Worm (Caenorhabditis elegans) whole organism, late embryonic: ENCODE measurements around the gene C01G10.4.

Experiments
- C08G9.2 ChIP-seq: sonication (generic microtip); optimal IDR thresholded peaks from 2 replicates; lab custom pipeline; 2016; ENCODE audit warnings: mild to moderate bottlenecking, missing genetic modification characterization, moderate library complexity, missing compliant biosample characterization
- C38D4.7 ChIP-seq: fragments of 200-800 bp; sonication (Bioruptor generic); optimal IDR thresholded peaks from 2 replicates; lab custom pipeline; 2018; ENCODE audit warnings: mild to moderate bottlenecking, missing genetic modification characterization, moderate library complexity, missing compliant biosample characterization
- F13H6.1 ChIP-seq: sonication (generic microtip); optimal IDR thresholded peaks from 2 replicates; lab custom pipeline; 2016; ENCODE audit warnings: missing genetic modification characterization, missing compliant biosample characterization
- K09A11.1 ChIP-seq: sonication (generic microtip); optimal IDR thresholded peaks from 2 replicates; lab custom pipeline; 2017; ENCODE audit warnings: antibody characterized with exemption, mild to moderate bottlenecking, missing genetic modification characterization, missing compliant biosample characterization; ENCODE audit not compliant: insufficient read depth
- T23F11.4 ChIP-seq: fragments of 200-800 bp; sonication (Bioruptor generic); optimal IDR thresholded peaks from 2 replicates; lab custom pipeline; 2018; ENCODE audit warnings: mild to moderate bottlenecking, missing genetic modification characterization, missing compliant biosample characterization
- Y22D7AL.16 ChIP-seq: sonication (generic microtip); optimal IDR thresholded peaks from 2 replicates; lab custom pipeline; 2016; ENCODE audit warnings: missing genetic modification characterization, missing compliant biosample characterization
- ama-1 ChIP-seq: fragments of 150-350 bp; optimal IDR thresholded peaks from 2 replicates; lab custom pipeline; 2014
- ceh-14 ChIP-seq: sonication (generic microtip); optimal IDR thresholded peaks from 2 replicates; lab custom pipeline; 2016; ENCODE audit warnings: missing genotype, missing genetic modification characterization, missing compliant biosample characterization
- ceh-24 ChIP-seq: sonication (generic microtip); optimal IDR thresholded peaks from 2 replicates; lab custom pipeline; 2016; ENCODE audit warnings: mild to moderate bottlenecking, missing genetic modification characterization, missing compliant biosample characterization
- ceh-30 ChIP-seq: fragments of 150-350 bp; optimal IDR thresholded peaks from 2 replicates; lab custom pipeline; 2014; ENCODE audit warnings: missing biosample characterization, missing genetic modification characterization
- ceh-31 ChIP-seq: sonication (generic microtip); optimal IDR thresholded peaks from 2 replicates; lab custom pipeline; 2016; ENCODE audit warnings: missing genetic modification characterization, missing compliant biosample characterization
- ceh-45 ChIP-seq: fragments of 200-800 bp; sonication (Bioruptor generic); IDR thresholded peaks from 2 replicates; pipeline ENCODE4 v1.3.6; 2022; ENCODE audit warnings: missing genetic modification reagents, missing genetic modification characterization, missing compliant biosample characterization
- ceh-48 ChIP-seq: sonication (generic microtip); optimal IDR thresholded peaks from 2 replicates; lab custom pipeline; 2016; ENCODE audit warnings: missing genetic modification characterization, inconsistent platforms, missing compliant biosample characterization
- ceh-6 ChIP-seq: fragments of 200-800 bp; sonication (Bioruptor generic); optimal IDR thresholded peaks from 2 replicates; lab custom pipeline; 2018; ENCODE audit warnings: mild to moderate bottlenecking, missing genetic modification characterization, missing compliant biosample characterization
- ceh-9 ChIP-seq: sonication (generic microtip); optimal IDR thresholded peaks from 2 replicates; lab custom pipeline; 2016; ENCODE audit warnings: mild to moderate bottlenecking, missing genetic modification characterization, inconsistent platforms, missing compliant biosample characterization
- dmd-4 ChIP-seq: sonication (generic microtip); optimal IDR thresholded peaks from 2 replicates; lab custom pipeline; 2016; ENCODE audit warnings: borderline replicate concordance, missing genetic modification characterization, missing compliant biosample characterization
- dve-1 ChIP-seq: sonication (generic microtip); optimal IDR thresholded peaks from 2 replicates; lab custom pipeline; 2017; ENCODE audit warnings: antibody characterized with exemption, mild to moderate bottlenecking, missing genetic modification characterization, missing compliant biosample characterization
- elt-2 ChIP-seq: sonication (generic microtip); optimal IDR thresholded peaks from 2 replicates; lab custom pipeline; 2016; ENCODE audit warnings: missing genetic modification reagents, missing genetic modification characterization, missing compliant biosample characterization
- elt-4 ChIP-seq: sonication (generic microtip); optimal IDR thresholded peaks from 2 replicates; lab custom pipeline; 2016; ENCODE audit warnings: missing genetic modification characterization, missing compliant biosample characterization
- eyg-1 ChIP-seq: sonication (generic microtip); optimal IDR thresholded peaks from 2 replicates; lab custom pipeline; 2016; ENCODE audit warnings: missing genotype, missing genetic modification characterization, missing compliant biosample characterization
- fax-1 ChIP-seq: sonication (generic microtip); optimal IDR thresholded peaks from 2 replicates; lab custom pipeline; 2016; ENCODE audit warnings: missing genotype, missing genetic modification characterization, missing compliant biosample characterization
- fkh-10 ChIP-seq: fragments of 150-350 bp; optimal IDR thresholded peaks from 2 replicates; lab custom pipeline; 2014; ENCODE audit warnings: missing biosample characterization, missing genetic modification reagents, missing genetic modification characterization
- gmeb-2 ChIP-seq: sonication (generic microtip); optimal IDR thresholded peaks from 2 replicates; lab custom pipeline; 2016; ENCODE audit warnings: missing genetic modification characterization, inconsistent platforms, missing compliant biosample characterization
- hlh-15 ChIP-seq: sonication (generic microtip); optimal IDR thresholded peaks from 2 replicates; lab custom pipeline; 2016; ENCODE audit warnings: missing genetic modification characterization, missing compliant biosample characterization
- hlh-30 ChIP-seq: sonication (generic microtip); optimal IDR thresholded peaks from 2 replicates; lab custom pipeline; 2017; ENCODE audit warnings: antibody characterized with exemption, missing genetic modification characterization, missing compliant biosample characterization; ENCODE audit not compliant: insufficient read depth
- hlh-6 ChIP-seq: sonication (generic microtip); optimal IDR thresholded peaks from 2 replicates; lab custom pipeline; 2016; ENCODE audit warnings: missing genotype, missing genetic modification characterization, missing compliant biosample characterization
- lim-6 ChIP-seq: sonication (generic microtip); optimal IDR thresholded peaks from 2 replicates; lab custom pipeline; 2016; ENCODE audit warnings: missing genetic modification characterization, missing compliant biosample characterization
- lin-11 ChIP-seq: fragments of 200-800 bp; sonication (Bioruptor generic); optimal IDR thresholded peaks from 2 replicates; lab custom pipeline; 2018; ENCODE audit warnings: mild to moderate bottlenecking, missing genetic modification characterization, missing compliant biosample characterization
- mec-3 ChIP-seq: sonication (generic microtip); optimal IDR thresholded peaks from 2 replicates; lab custom pipeline; 2016; ENCODE audit warnings: borderline replicate concordance, missing genetic modification characterization, missing compliant biosample characterization
- nfya-1 ChIP-seq: sonication (generic microtip); optimal IDR thresholded peaks from 2 replicates; lab custom pipeline; 2017; ENCODE audit warnings: missing genetic modification characterization, mild to moderate bottlenecking, missing compliant biosample characterization, antibody characterized with exemption, moderate library complexity
- nhr-232 ChIP-seq: sonication (generic microtip); optimal IDR thresholded peaks from 2 replicates; lab custom pipeline; 2016; ENCODE audit warnings: missing genetic modification characterization, missing compliant biosample characterization
- npax-4 ChIP-seq: sonication (generic microtip); optimal IDR thresholded peaks from 2 replicates; lab custom pipeline; 2016; ENCODE audit warnings: missing genetic modification characterization, missing compliant biosample characterization
- pat-9 ChIP-seq: fragments of 200-800 bp; sonication (Bioruptor generic); optimal IDR thresholded peaks from 2 replicates; lab custom pipeline; 2018; ENCODE audit warnings: mild to moderate bottlenecking, missing genetic modification characterization, moderate library complexity, missing compliant biosample characterization
- pax-1 ChIP-seq: fragments of 150-350 bp; optimal IDR thresholded peaks from 2 replicates; lab custom pipeline; 2014; ENCODE audit warnings: missing biosample characterization, missing genetic modification characterization
- pha-2 ChIP-seq: sonication (generic microtip); optimal IDR thresholded peaks from 2 replicates; lab custom pipeline; 2017; ENCODE audit warnings: mild to moderate bottlenecking, missing genetic modification characterization, missing compliant biosample characterization
- pha-4 ChIP-seq: fragments of 150-350 bp; optimal IDR thresholded peaks from 2 replicates; lab custom pipeline; 2018; ENCODE audit warnings: missing biosample characterization, missing genetic modification reagents, missing genetic modification characterization
- pqm-1 ChIP-seq: sonication (generic microtip); optimal IDR thresholded peaks from 2 replicates; lab custom pipeline; 2016; ENCODE audit warnings: missing genetic modification characterization, missing compliant biosample characterization
- pros-1 ChIP-seq: fragments of 150-350 bp; optimal IDR thresholded peaks from 2 replicates; lab custom pipeline; 2014; ENCODE audit warnings: missing biosample characterization, missing genetic modification reagents, missing genetic modification characterization
- ref-2 ChIP-seq: sonication (generic microtip); optimal IDR thresholded peaks from 2 replicates; lab custom pipeline; 2016; ENCODE audit warnings: missing genetic modification characterization, missing compliant biosample characterization
- rnt-1 ChIP-seq: sonication (generic microtip); optimal IDR thresholded peaks from 2 replicates; lab custom pipeline; 2016; ENCODE audit warnings: missing genetic modification characterization, missing compliant biosample characterization
- sdc-2 ChIP-seq: sonication (generic microtip); optimal IDR thresholded peaks from 2 replicates; lab custom pipeline; 2016; ENCODE audit warnings: missing genotype, missing genetic modification characterization, missing compliant biosample characterization
- sox-2 ChIP-seq: fragments of 200-800 bp; sonication (Bioruptor generic); IDR thresholded peaks from 2 replicates; pipeline ENCODE4 v1.3.6; 2022; ENCODE audit warnings: missing genetic modification reagents, missing genetic modification characterization, missing compliant biosample characterization
- tbx-2 ChIP-seq: sonication (generic microtip); optimal IDR thresholded peaks from 2 replicates; lab custom pipeline; 2016; ENCODE audit warnings: missing genetic modification characterization, missing compliant biosample characterization
- tbx-7 ChIP-seq: sonication (generic microtip); optimal IDR thresholded peaks from 2 replicates; lab custom pipeline; 2016; ENCODE audit warnings: missing genotype, missing genetic modification characterization, missing compliant biosample characterization
- ttx-3 ChIP-seq: sonication (generic microtip); optimal IDR thresholded peaks from 2 replicates; lab custom pipeline; 2016; ENCODE audit warnings: missing genetic modification reagents, missing genetic modification characterization, missing compliant biosample characterization
- unc-55 ChIP-seq: sonication (generic microtip); optimal IDR thresholded peaks from 2 replicates; lab custom pipeline; 2017; ENCODE audit warnings: missing biosample characterization, missing genetic modification reagents, missing genetic modification characterization
- unc-86 ChIP-seq: sonication (generic microtip); optimal IDR thresholded peaks from 2 replicates; lab custom pipeline; 2016; ENCODE audit warnings: missing genetic modification characterization, missing compliant biosample characterization
- zip-5 ChIP-seq: sonication (generic microtip); optimal IDR thresholded peaks from 2 replicates; lab custom pipeline; 2016; ENCODE audit warnings: missing genetic modification characterization, missing compliant biosample characterization
- ztf-16 ChIP-seq: sonication (generic microtip); optimal IDR thresholded peaks from 2 replicates; lab custom pipeline; 2017; ENCODE audit warnings: missing genetic modification characterization, missing compliant biosample characterization

C01G10.4 gene

DNA sequence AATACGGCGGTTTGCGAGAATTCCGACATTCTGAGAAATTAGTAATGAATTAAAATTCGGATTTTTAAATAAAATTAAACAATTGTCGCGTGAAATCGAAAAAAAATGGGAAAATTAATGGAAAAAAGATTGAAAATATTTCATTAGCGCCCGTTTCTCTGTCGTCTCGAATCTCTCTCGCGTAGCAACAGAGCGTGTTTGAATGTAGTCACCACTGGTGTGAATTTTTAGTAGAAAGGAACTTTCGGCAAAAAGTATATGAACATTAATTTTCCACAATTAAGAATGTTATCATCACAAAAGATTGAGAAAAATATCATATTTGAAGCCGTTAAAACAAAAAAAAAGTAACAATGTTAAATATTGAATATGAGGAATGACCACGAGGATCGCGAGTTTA lies 47.2 kb downstream of the C01G10.4 start, which contains the start of gene aipl-1 (continued):
- no peak for TF ChIP-seq tbx-7 (tag; lab: Kevin White, UChicago)
- TF ChIP-seq pax-1 (tag; lab: Kevin White, UChicago), result no peak
- TF ChIP-seq unc-55 (GFP tag; lab: Kevin White, UChicago), result peak; percentile 7
- TF ChIP-seq unc-86 (tag; lab: Kevin White, UChicago), result no peak
- peak; percentile 78 for TF ChIP-seq tbx-2
- no peak for TF ChIP-seq pros-1 (tag; lab: Kevin White, UChicago)
- TF ChIP-seq gmeb-2 (tag; lab: Kevin White, UChicago), result no peak
- no peak for TF ChIP-seq hlh-15
- no peak for TF ChIP-seq dve-1
- peak; percentile 41 for TF ChIP-seq pqm-1 (tag; lab: Kevin White, UChicago)
- TF ChIP-seq npax-4 (tag; lab: Kevin White, UChicago), result no peak
- peak; percentile 11 for TF ChIP-seq zip-5
- TF ChIP-seq T23F11.4 (GFP tag; lab: Kevin White, UChicago), result no peak
- peak; percentile 36 for TF ChIP-seq fax-1 (tag; lab: Kevin White, UChicago)
- peak; percentile 20 for TF ChIP-seq elt-2
- TF ChIP-seq rnt-1 (tag; lab: Kevin White, UChicago), result peak; percentile 47
- no peak for TF ChIP-seq sox-2 (GFP tag; lab: Robert Waterston, UW)
- TF ChIP-seq C08G9.2, result peak; percentile 53
- TF ChIP-seq ceh-9 (tag; lab: Kevin White, UChicago), result no peak
- TF ChIP-seq ceh-30 (tag; lab: Kevin White, UChicago), result no peak
- no peak for TF ChIP-seq elt-4 (tag; lab: Kevin White, UChicago)
- TF ChIP-seq pat-9 (tag; lab: Kevin White, UChicago), result no peak
- no peak for TF ChIP-seq ceh-48 (tag; lab: Kevin White, UChicago)
- TF ChIP-seq pha-2, result no peak
- TF ChIP-seq eyg-1 (tag; lab: Kevin White, UChicago), result no peak
- no peak for TF ChIP-seq sdc-2 (tag; lab: Kevin White, UChicago)
- no peak for TF ChIP-seq pha-4 (tag; lab: Kevin White, UChicago)
- TF ChIP-seq fkh-10 (GFP tag; lab: Kevin White, UChicago), result no peak
- no peak for TF ChIP-seq hlh-30 (tag; lab: Kevin White, UChicago)
- TF ChIP-seq nhr-232 (tag; lab: Kevin White, UChicago), result no peak
- no peak for TF ChIP-seq ref-2 (tag; lab: Kevin White, UChicago)
- TF ChIP-seq lin-11 (tag; lab: Kevin White, UChicago), result no peak
- no peak for TF ChIP-seq ttx-3 (tag; lab: Kevin White, UChicago)
- TF ChIP-seq hlh-6 (tag; lab: Kevin White, UChicago), result no peak
- no peak for TF ChIP-seq dmd-4 (tag; lab: Kevin White, UChicago)
- no peak for TF ChIP-seq mec-3 (tag; lab: Kevin White, UChicago)
- TF ChIP-seq nfya-1 (tag; lab: Kevin White, UChicago), result peak; percentile 35
- peak; percentile 8 for TF ChIP-seq lim-6 (tag; lab: Kevin White, UChicago)
- no peak for TF ChIP-seq ceh-45 (GFP tag; lab: Robert Waterston, UW)
- TF ChIP-seq K09A11.1 (tag; lab: Kevin White, UChicago), result no peak
- no peak for TF ChIP-seq C38D4.7 (GFP tag; lab: Kevin White, UChicago)
- peak; percentile 63 for TF ChIP-seq ceh-14 (tag; lab: Kevin White, UChicago)
- TF ChIP-seq ceh-31 (tag; lab: Kevin White, UChicago), result peak; percentile 91
- TF ChIP-seq ztf-16, result no peak
- TF ChIP-seq ceh-24 (tag; lab: Kevin White, UChicago), result no peak
- no peak for TF ChIP-seq F13H6.1 (tag; lab: Kevin White, UChicago)
- no peak for TF ChIP-seq ama-1 (lab: Kevin White, UChicago)
- no peak for TF ChIP-seq ceh-6
- TF ChIP-seq Y22D7AL.16 (tag; lab: Kevin White, UChicago), result no peak
